Worm (Caenorhabditis elegans): ENCODE measurements around the gene T22D1.8.

DNA sequence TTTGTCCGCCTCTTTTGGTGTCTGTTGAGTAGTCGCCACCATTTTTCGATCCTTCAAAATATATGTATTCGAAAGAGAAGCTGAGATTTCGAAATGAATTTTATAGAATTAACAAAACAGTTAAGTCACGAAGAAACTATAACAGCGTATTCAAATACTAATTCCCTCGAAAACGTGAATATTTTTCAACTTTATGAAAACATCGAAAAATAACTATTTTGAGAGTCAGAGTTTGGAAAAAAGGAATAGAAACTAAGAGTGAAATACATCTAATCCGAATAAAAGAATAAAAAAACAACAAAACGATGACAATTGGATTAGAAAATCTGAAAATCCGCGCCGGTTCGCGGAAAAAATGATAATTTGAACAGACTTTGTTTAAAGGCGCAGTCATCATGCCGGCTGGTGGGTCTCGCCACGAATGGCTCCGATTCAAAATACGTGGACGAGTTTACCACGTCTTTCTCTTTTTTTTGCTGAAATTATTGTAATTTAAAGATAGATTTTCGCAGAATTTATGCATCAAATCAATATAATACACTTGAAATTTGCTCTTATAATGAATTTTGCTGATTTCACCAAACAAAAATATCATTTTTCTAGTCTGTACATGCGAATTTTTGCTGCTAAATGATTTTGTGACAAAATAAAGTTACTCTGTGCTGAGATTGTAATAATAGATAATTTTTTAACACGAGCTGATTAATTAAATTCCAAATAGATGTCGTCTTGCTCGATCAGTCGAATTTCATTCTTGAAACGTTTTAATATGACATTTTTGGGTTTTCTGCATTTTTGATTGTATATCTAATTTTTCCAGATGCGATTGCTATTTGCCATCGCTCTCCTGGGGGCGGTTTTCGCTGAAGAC, 4.0 kb upstream of the T22D1.8 start, which contains the start of the genes rpn-1 and ribo-1:
- TF ChIP-seq him-1 (tag; optimal IDR thresholded peaks at IDR 0.05) (no peak), W03F9.2 (tag; optimal IDR thresholded peaks at IDR 0.05) (peak; percentile 60)
